Worm (Caenorhabditis elegans): Measurements from ENCODE around the gene par-3.

DNA sequence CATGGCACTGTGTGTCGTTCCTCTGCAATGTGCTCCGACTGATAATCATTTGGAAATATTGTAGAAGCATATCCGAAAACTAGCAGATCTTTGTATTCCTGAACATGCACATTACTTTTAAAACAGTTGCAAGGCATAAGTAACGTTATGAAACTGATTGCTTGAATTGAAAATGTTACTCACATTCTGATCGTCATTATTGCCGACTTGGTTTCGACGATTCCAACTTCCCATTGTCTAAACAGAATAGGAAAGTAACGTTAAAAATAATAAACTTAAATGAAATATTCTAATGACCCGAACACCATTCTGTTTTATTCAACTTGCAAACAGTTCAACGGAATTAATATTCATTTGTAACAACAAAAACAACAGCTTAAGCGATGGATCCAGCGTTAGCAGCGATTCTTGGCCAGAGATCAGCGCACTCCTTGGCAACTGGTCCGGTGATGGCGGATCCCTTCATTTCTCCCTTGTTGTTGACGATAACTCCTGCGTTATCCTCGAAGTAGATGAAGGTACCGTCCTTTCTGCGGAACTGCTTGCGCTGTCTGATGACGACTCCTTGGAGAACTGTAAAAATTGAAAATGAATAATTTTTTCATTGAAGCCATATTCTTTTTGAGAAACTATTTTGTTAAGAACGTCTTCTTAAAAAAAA lies 41.3 kb downstream of the par-3 start, which contains the start of gene swp-1:
- TF ChIP-seq ama-1 (optimal IDR thresholded peaks at IDR 0.05) (peak; percentile 5), flt-1 (GFP tag; IDR thresholded peaks at IDR 0.05) (no peak), hmbx-1 (tag; optimal IDR thresholded peaks at IDR 0.05) (no peak), pes-1 (GFP tag; IDR thresholded peaks at IDR 0.05) (no peak), ceh-36 (tag; optimal IDR thresholded peaks at IDR 0.05) (no peak), aly-1 (tag; optimal IDR thresholded peaks at IDR 0.05) (no peak)

Measured in whole organism, early embryonic.